Fruit fly (Drosophila melanogaster): Measurements from ENCODE around the gene Ptp61F.

Ptp61F gene

dm6 chr3L:1295693-1296092 is 179.4 kb downstream of the Ptp61F start, which contains the start of gene Rabex-5 (continued):
- TF ChIP-seq sc (optimal IDR thresholded peaks at IDR 0.05) = no peak
- TF ChIP-seq sc (GFP tag; optimal IDR thresholded peaks at IDR 0.05) = no peak
- TF ChIP-seq Adf1 (GFP tag; IDR thresholded peaks at IDR 0.05) = no peak
- TF ChIP-seq fru (optimal IDR thresholded peaks at IDR 0.05) = no peak
- no peak for TF ChIP-seq CG43689 (GFP tag; IDR thresholded peaks at IDR 0.05)
- peak; percentile 35 for TF ChIP-seq az2 (GFP tag; optimal IDR thresholded peaks at IDR 0.05)
- TF ChIP-seq Xbp1 (GFP tag; optimal IDR thresholded peaks at IDR 0.05) = peak; percentile 62
- TF ChIP-seq CG10654 (GFP tag; optimal IDR thresholded peaks at IDR 0.05) = peak; percentile 31
- peak; percentile 65; the same call in 1 of the 2 replicates for TF ChIP-seq vvl (GFP tag; IDR thresholded peaks at IDR 0.05)
- TF ChIP-seq wdn (GFP tag; IDR thresholded peaks at IDR 0.05) = no peak
- no peak for TF ChIP-seq CG9437 (GFP tag; optimal IDR thresholded peaks at IDR 0.05)
- no peak for TF ChIP-seq zf30C (GFP tag; optimal IDR thresholded peaks at IDR 0.05)
- peak; percentile 89 for TF ChIP-seq bbx (GFP tag; IDR thresholded peaks at IDR 0.05; ENCODE audit: partially characterized antibody)
- no peak for TF ChIP-seq ssp (GFP tag; IDR thresholded peaks at IDR 0.05)
- peak; percentile 100 for TF ChIP-seq CG15514 (GFP tag; optimal IDR thresholded peaks at IDR 0.05)
- TF ChIP-seq Elba2 (GFP tag; optimal IDR thresholded peaks at IDR 0.05) = no peak
- TF ChIP-seq otp (GFP tag; IDR thresholded peaks at IDR 0.05) = no peak
- TF ChIP-seq CG2129 (GFP tag; IDR thresholded peaks at IDR 0.05; ENCODE audit: partially characterized antibody) = peak; percentile 41; the same call in 1 of the 2 replicates
- TF ChIP-seq CG10543 (GFP tag; optimal IDR thresholded peaks at IDR 0.05) = no peak
- TF ChIP-seq CG30403 (GFP tag; optimal IDR thresholded peaks at IDR 0.05) = peak; percentile 41
- peak; percentile 27 for TF ChIP-seq fu2 (GFP tag; optimal IDR thresholded peaks at IDR 0.05)
- TF ChIP-seq CG30020 (tag; optimal IDR thresholded peaks at IDR 0.05) = no peak
- TF ChIP-seq Taf1 (GFP tag; IDR thresholded peaks at IDR 0.05) = no peak
- peak; percentile 73 for TF ChIP-seq HLH4C (GFP tag; IDR thresholded peaks at IDR 0.05; ENCODE audit: partially characterized antibody)
- TF ChIP-seq CG10366 (GFP tag; IDR thresholded peaks at IDR 0.05) = peak; percentile 22; the same call in 1 of the 2 replicates
- TF ChIP-seq Hr3 (GFP tag; optimal IDR thresholded peaks at IDR 0.05) = peak; percentile 22
- no peak for TF ChIP-seq CG12299 (tag; optimal IDR thresholded peaks at IDR 0.05)
- TF ChIP-seq CG17802 (tag; optimal IDR thresholded peaks at IDR 0.05) = no peak
- peak; percentile 39 for TF ChIP-seq CG2712 (tag; optimal IDR thresholded peaks at IDR 0.05)
- peak; percentile 8 for TF ChIP-seq NC2α (GFP tag; optimal IDR thresholded peaks at IDR 0.05)
- TF ChIP-seq CG13775 (GFP tag; optimal IDR thresholded peaks at IDR 0.05) = no peak
- TF ChIP-seq tio (GFP tag; optimal IDR thresholded peaks at IDR 0.05) = no peak
- no peak for TF ChIP-seq B-H1 (GFP tag; IDR thresholded peaks at IDR 0.05)
- TF ChIP-seq NK7.1 (GFP tag; optimal IDR thresholded peaks at IDR 0.05) = peak; percentile 9
- no peak for TF ChIP-seq Hr78 (GFP tag; optimal IDR thresholded peaks at IDR 0.05)
- TF ChIP-seq sqz (GFP tag; optimal IDR thresholded peaks at IDR 0.05) = no peak
- no peak for TF ChIP-seq CG1832 (GFP tag; optimal IDR thresholded peaks at IDR 0.05)
- TF ChIP-seq Fer2 (tag; optimal IDR thresholded peaks at IDR 0.05) = no peak
- peak; percentile 93 for TF ChIP-seq CG33213 (GFP tag; optimal IDR thresholded peaks at IDR 0.05)
- no peak for TF ChIP-seq gsb-n (tag; optimal IDR thresholded peaks at IDR 0.05)
- no peak for TF ChIP-seq CkIIα-i1 (GFP tag; IDR thresholded peaks at IDR 0.05)
- no peak for TF ChIP-seq wor (GFP tag; IDR thresholded peaks at IDR 0.05)
- TF ChIP-seq hb (GFP tag; IDR thresholded peaks at IDR 0.05; ENCODE audit: partially characterized antibody) = peak; percentile 71; the same call in 2 of the 3 replicates
- TF ChIP-seq CG11456 (GFP tag; IDR thresholded peaks at IDR 0.05) = peak; percentile 55; the same call in 1 of the 3 replicates
- TF ChIP-seq CG6854 (GFP tag; optimal IDR thresholded peaks at IDR 0.05) = no peak
- TF ChIP-seq NC2β (GFP tag; optimal IDR thresholded peaks at IDR 0.05) = peak; percentile 50
- TF ChIP-seq hth (optimal IDR thresholded peaks at IDR 0.05) = no peak
- TF ChIP-seq HmgD (GFP tag; optimal IDR thresholded peaks at IDR 0.05) = peak; percentile 53
- peak; percentile 68 for TF ChIP-seq ato (GFP tag; IDR thresholded peaks at IDR 0.05; ENCODE audit: partially characterized antibody)
- peak; percentile 36 for TF ChIP-seq Sin3A (optimal IDR thresholded peaks at IDR 0.05)
- peak; percentile 21; the same call in 1 of the 2 replicates for TF ChIP-seq Ptx1 (GFP tag; IDR thresholded peaks at IDR 0.05)
- TF ChIP-seq Fer3 (tag; optimal IDR thresholded peaks at IDR 0.05) = no peak

Measured in whole organism, embryonic.